Worm (Caenorhabditis elegans): Measurements from ENCODE around the gene T22C8.4.

ce11 chrII:8643627-8644356 lies 20.5 kb upstream of the T22C8.4 start:
- no peak for TF ChIP-seq med-1 (GFP tag; optimal IDR thresholded peaks at IDR 0.05; ENCODE audit: insufficient read depth)
- no peak for TF ChIP-seq flt-1 (GFP tag; IDR thresholded peaks at IDR 0.05)
- no peak for TF ChIP-seq klf-2 (GFP tag; conservative IDR thresholded peaks at IDR 0.05)
- no peak for TF ChIP-seq T22C8.4 (GFP tag; IDR thresholded peaks at IDR 0.05)
- TF ChIP-seq ref-1 (GFP tag; conservative IDR thresholded peaks at IDR 0.05) = no peak
- no peak for TF ChIP-seq ztf-23 (GFP tag; IDR thresholded peaks at IDR 0.05)
- no peak for TF ChIP-seq tab-1 (GFP tag; IDR thresholded peaks at IDR 0.05)
- TF ChIP-seq ztf-29 (GFP tag; IDR thresholded peaks at IDR 0.05) = no peak
- no peak for TF ChIP-seq cog-1 (tag; optimal IDR thresholded peaks at IDR 0.05)
